Fruit fly (Drosophila melanogaster): ENCODE measurements around the gene CG14294.

CG14294 gene

DNA sequence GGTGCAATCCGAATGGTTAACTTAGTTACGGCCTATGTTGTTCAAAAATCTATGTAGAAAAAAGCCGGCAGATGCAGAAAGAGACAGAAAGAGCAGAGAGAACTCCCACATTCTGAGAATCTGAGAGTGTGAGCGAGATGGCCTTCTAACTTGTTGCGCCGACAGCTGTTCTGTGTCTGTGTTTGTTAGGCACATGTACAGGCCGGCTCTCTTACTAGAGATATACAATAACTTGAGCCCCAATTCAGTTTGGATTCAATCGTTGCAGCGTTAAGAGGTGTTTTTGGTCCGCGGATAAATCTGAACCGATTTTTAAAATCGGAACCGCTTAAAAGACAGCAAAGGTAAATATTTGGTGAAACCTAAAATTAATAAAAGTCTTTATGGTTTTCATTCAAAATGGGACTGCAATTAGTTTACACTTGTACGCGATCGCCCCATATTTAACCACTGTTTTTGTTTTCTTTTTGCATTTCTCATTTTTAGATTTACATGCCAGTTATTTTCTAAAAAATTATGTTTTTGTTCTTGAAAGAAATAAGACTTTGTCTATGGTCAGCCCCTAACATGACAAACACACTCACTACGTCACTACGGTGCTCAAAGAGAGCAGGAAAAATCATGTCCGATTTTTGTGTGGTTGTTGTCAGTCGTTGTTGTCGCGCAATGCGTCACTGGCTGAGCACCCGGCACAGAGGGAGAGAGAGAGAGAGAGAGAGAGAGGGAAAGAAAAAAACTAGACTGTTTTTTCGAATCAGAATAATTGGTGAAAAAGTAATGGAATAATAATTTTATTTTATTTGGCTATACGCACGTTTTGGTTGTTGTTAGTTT lies 22.0 kb upstream of the CG14294 start (continued):
- TF ChIP-seq esg (GFP tag; conservative IDR thresholded peaks at IDR 0.05) (no peak), Scr (GFP tag; IDR thresholded peaks at IDR 0.05; ENCODE audit: partially characterized antibody) (no peak), chn (GFP tag; optimal IDR thresholded peaks at IDR 0.05) (no peak), CG6689 (GFP tag; IDR thresholded peaks at IDR 0.05) (no peak), dimm (GFP tag; IDR thresholded peaks at IDR 0.05) (no peak), pan (optimal IDR thresholded peaks at IDR 0.05) (no peak), pan (GFP tag; optimal IDR thresholded peaks at IDR 0.05 in 1 of 2, IDR thresholded peaks at IDR 0.05 in 1 of 2) (no peak), CG31441 (GFP tag; IDR thresholded peaks at IDR 0.05) (no peak), Atf-2 (GFP tag; optimal IDR thresholded peaks at IDR 0.05) (no peak), tgo (GFP tag; IDR thresholded peaks at IDR 0.05) (no peak), Atf3 (GFP tag; optimal IDR thresholded peaks at IDR 0.05) (no peak), CG1647 (GFP tag; optimal IDR thresholded peaks at IDR 0.05) (no peak), CG6683 (GFP tag; optimal IDR thresholded peaks at IDR 0.05) (no peak), CG4328 (GFP tag; optimal IDR thresholded peaks at IDR 0.05) (no peak), BEAF-32 (GFP tag; optimal IDR thresholded peaks at IDR 0.05) (no peak), CG7839 (tag; optimal IDR thresholded peaks at IDR 0.05) (no peak), Optix (GFP tag; IDR thresholded peaks at IDR 0.05) (no peak), wdn (GFP tag; IDR thresholded peaks at IDR 0.05) (no peak), CG8089 (GFP tag; optimal IDR thresholded peaks at IDR 0.05) (no peak), tap (tag; optimal IDR thresholded peaks at IDR 0.05) (no peak), CG16863 (GFP tag; optimal IDR thresholded peaks at IDR 0.05) (no peak), dmrt11E (tag; optimal IDR thresholded peaks at IDR 0.05) (no peak), ac (GFP tag; optimal IDR thresholded peaks at IDR 0.05) (peak; percentile 44), Bteb2 (GFP tag; optimal IDR thresholded peaks at IDR 0.05) (no peak), p53 (GFP tag; optimal IDR thresholded peaks at IDR 0.05) (peak; percentile 100), crol (GFP tag; IDR thresholded peaks at IDR 0.05) (0 out of 2 replicates have a peak, but pooled peaks have one; percentile 11), CG13287 (GFP tag; IDR thresholded peaks at IDR 0.05; ENCODE audit: partially characterized antibody) (no peak; the same call in 1 of the 2 replicates), Dip3 (GFP tag; optimal IDR thresholded peaks at IDR 0.05) (no peak), Dip2 (GFP tag; IDR thresholded peaks at IDR 0.05) (no peak), zen2 (GFP tag; IDR thresholded peaks at IDR 0.05; ENCODE audit: partially characterized antibody) (no peak), corto (GFP tag; optimal IDR thresholded peaks at IDR 0.05) (no peak), ATbp (GFP tag; optimal IDR thresholded peaks at IDR 0.05) (no peak), CG32767 (GFP tag; IDR thresholded peaks at IDR 0.05) (0 out of 2 replicates have a peak, but pooled peaks have one; percentile 23)

DNA sequence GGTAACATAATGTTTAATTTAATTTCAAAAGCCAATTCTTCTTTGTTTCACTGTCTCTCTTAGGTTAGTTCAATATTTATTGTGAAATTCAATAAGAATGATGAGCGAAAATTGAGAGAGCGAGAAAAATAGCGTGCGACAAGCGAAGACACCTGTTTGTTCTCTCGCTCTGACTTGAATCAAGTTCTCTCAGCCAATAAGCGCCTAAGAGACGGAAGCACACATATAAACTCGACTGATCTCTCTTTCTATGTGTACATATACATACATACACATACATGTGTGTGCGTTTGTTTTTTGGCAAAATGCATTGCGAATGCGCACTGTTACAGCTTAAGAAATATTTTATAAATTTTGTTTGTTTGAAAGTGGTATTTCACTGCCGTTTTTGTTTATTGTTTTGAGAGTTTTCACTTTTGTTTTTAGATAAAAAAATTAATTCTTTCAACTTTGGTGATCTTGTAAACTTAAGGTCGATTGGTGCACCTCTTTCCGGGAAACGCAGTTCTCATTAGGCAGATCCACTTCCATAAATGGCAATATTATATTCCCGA lies 21.2 kb upstream of the CG14294 start:
- TF ChIP-seq Pdp1 (GFP tag; optimal IDR thresholded peaks at IDR 0.05) = no peak
- no peak for TF ChIP-seq Ada2b (GFP tag; IDR thresholded peaks at IDR 0.05)
- TF ChIP-seq CG4854 (GFP tag; optimal IDR thresholded peaks at IDR 0.05) = peak; percentile 14
- TF ChIP-seq slou (GFP tag; optimal IDR thresholded peaks at IDR 0.05) = no peak
- TF ChIP-seq CG15696 (tag; optimal IDR thresholded peaks at IDR 0.05) = no peak
- TF ChIP-seq tup (GFP tag; optimal IDR thresholded peaks at IDR 0.05) = no peak
- TF ChIP-seq Neu2 (GFP tag; optimal IDR thresholded peaks at IDR 0.05; ENCODE audit: borderline replicate concordance) = no peak
- peak in 1 of 2 experiments; percentile 16 for TF ChIP-seq bsh (GFP tag; optimal IDR thresholded peaks at IDR 0.05)
- TF ChIP-seq CG1529 (GFP tag; optimal IDR thresholded peaks at IDR 0.05) = no peak
- no peak for TF ChIP-seq CG13287 (GFP tag; IDR thresholded peaks at IDR 0.05; ENCODE audit: partially characterized antibody)
- no peak for TF ChIP-seq Hr3 (GFP tag; optimal IDR thresholded peaks at IDR 0.05)
- TF ChIP-seq lbe (GFP tag; optimal IDR thresholded peaks at IDR 0.05) = peak; percentile 56
- TF ChIP-seq her (GFP tag; optimal IDR thresholded peaks at IDR 0.05) = no peak
- TF ChIP-seq sd (tag; optimal IDR thresholded peaks at IDR 0.05) = no peak
- TF ChIP-seq CG14860 (GFP tag; IDR thresholded peaks at IDR 0.05; ENCODE audit: partially characterized antibody) = no peak
- TF ChIP-seq wek (GFP tag; optimal IDR thresholded peaks at IDR 0.05) = no peak
- TF ChIP-seq CG7963 (GFP tag; IDR thresholded peaks at IDR 0.05; ENCODE audit: partially characterized antibody) = no peak
- no peak for TF ChIP-seq Hr51 (GFP tag; optimal IDR thresholded peaks at IDR 0.05)

Measured in whole organism, embryonic.